Fruit fly (Drosophila melanogaster) whole organism, embryonic: ENCODE results near the gene CG9483.

Source experiments
- Ada2b ChIP-seq: fragments of 200-800 bp; sonication (Bioruptor generic); IDR thresholded peaks from 2 replicates; pipeline ENCODE4 v1.3.6; 2022; ENCODE audit warnings: missing biosample characterization, missing genetic modification characterization
- Adf1 ChIP-seq: fragments of 200-800 bp; sonication (Bioruptor generic); IDR thresholded peaks from 2 replicates; pipeline ENCODE4 v1.3.6; 2022; ENCODE audit warnings: missing biosample characterization, missing genetic modification characterization
- BtbVII ChIP-seq: fragments of 200-800 bp; sonication (Bioruptor generic); optimal IDR thresholded peaks from 3 replicates; lab custom pipeline; 2017; ENCODE audit warnings: missing biosample characterization, mild to moderate bottlenecking, missing genetic modification characterization
- CG10543 ChIP-seq: fragments of 200-800 bp; sonication (Bioruptor generic); optimal IDR thresholded peaks from 3 replicates; lab custom pipeline; 2017; ENCODE audit warnings: missing biosample characterization, mild to moderate bottlenecking, missing genetic modification characterization, moderate library complexity
- CG10959 ChIP-seq: fragments of 200-800 bp; sonication (Bioruptor generic); IDR thresholded peaks from 2 replicates; pipeline ENCODE4 v1.3.6; 2022; ENCODE audit warnings: missing biosample characterization, missing genetic modification characterization
- CG12155 ChIP-seq: fragments of 200-800 bp; sonication (Bioruptor generic); optimal IDR thresholded peaks from 3 replicates; lab custom pipeline; 2016; ENCODE audit warnings: missing biosample characterization, missing genetic modification characterization
- CG1603 ChIP-seq: fragments of 200-800 bp; sonication (Bioruptor generic); optimal IDR thresholded peaks from 2 replicates; lab custom pipeline; 2019; ENCODE audit warnings: missing biosample characterization, mild to moderate bottlenecking, missing genetic modification characterization, moderate library complexity
- CG17361 ChIP-seq: fragments of 200-800 bp; sonication (Bioruptor generic); IDR thresholded peaks from 3 replicates; pipeline ENCODE4 v1.3.6; 2022; ENCODE audit warnings: missing biosample characterization, missing genetic modification characterization
- CG17568 ChIP-seq: fragments of 200-800 bp; sonication (Bioruptor generic); optimal IDR thresholded peaks from 2 replicates; lab custom pipeline; 2018; ENCODE audit warnings: missing biosample characterization, mild to moderate bottlenecking, missing genetic modification characterization, moderate library complexity
- CG17829 ChIP-seq: fragments of 200-800 bp; optimal IDR thresholded peaks from 2 replicates; lab custom pipeline; 2019; ENCODE audit warnings: missing biosample characterization, mild to moderate bottlenecking, missing genetic modification characterization, moderate library complexity
- CG18764 ChIP-seq: fragments of 200-800 bp; sonication (Bioruptor generic); optimal IDR thresholded peaks from 3 replicates; lab custom pipeline; 2016; ENCODE audit warnings: missing biosample characterization, missing genetic modification characterization
- CG2116 ChIP-seq: fragments of 200-800 bp; sonication (Bioruptor generic); optimal IDR thresholded peaks from 3 replicates; lab custom pipeline; 2018; ENCODE audit warnings: missing biosample characterization, mild to moderate bottlenecking, missing genetic modification characterization
- CG2889 ChIP-seq: fragments of 200-800 bp; sonication (Bioruptor generic); IDR thresholded peaks from 3 replicates; pipeline ENCODE4 v1.3.6; 2022; ENCODE audit warnings: missing biosample characterization, missing genetic modification characterization
- CG30431 ChIP-seq: fragments of 200-800 bp; sonication (Bioruptor generic); optimal IDR thresholded peaks from 2 replicates; lab custom pipeline; 2017; ENCODE audit warnings: missing biosample characterization, missing genetic modification characterization
- CG43689 ChIP-seq: fragments of 200-800 bp; sonication (Bioruptor generic); IDR thresholded peaks from 2 replicates; pipeline ENCODE4 v1.3.6; 2022; ENCODE audit warnings: missing biosample characterization, missing genetic modification characterization
- CG4617 ChIP-seq: fragments of 200-800 bp; sonication (Bioruptor generic); optimal IDR thresholded peaks from 3 replicates; lab custom pipeline; 2016; ENCODE audit warnings: missing biosample characterization, missing genetic modification characterization, borderline replicate concordance
- CG7271 ChIP-seq: fragments of 200-800 bp; sonication (Bioruptor generic); optimal IDR thresholded peaks from 2 replicates; lab custom pipeline; 2018; ENCODE audit warnings: missing biosample characterization, mild to moderate bottlenecking, missing genetic modification characterization, moderate library complexity
- CG8089 ChIP-seq: fragments of 200-800 bp; sonication (Bioruptor generic); optimal IDR thresholded peaks from 3 replicates; lab custom pipeline; 2016; ENCODE audit warnings: missing biosample characterization, missing genetic modification characterization
- CG8388 ChIP-seq: fragments of 200-800 bp; sonication (Bioruptor generic); optimal IDR thresholded peaks from 2 replicates; lab custom pipeline; 2019; ENCODE audit warnings: missing biosample characterization, mild to moderate bottlenecking, missing genetic modification characterization, moderate library complexity
- CG9817 ChIP-seq: fragments of 200-800 bp; sonication (Bioruptor generic); optimal IDR thresholded peaks from 2 replicates; lab custom pipeline; 2018; ENCODE audit warnings: missing biosample characterization, mild to moderate bottlenecking, missing genetic modification characterization, moderate library complexity
- CG9932 ChIP-seq: fragments of 200-800 bp; sonication (Bioruptor generic); IDR thresholded peaks from 2 replicates; pipeline ENCODE4 v1.3.6; 2022; ENCODE audit warnings: missing biosample characterization, missing genetic modification characterization
- CkIIα-i1 ChIP-seq: fragments of 200-800 bp; sonication (Bioruptor generic); IDR thresholded peaks from 2 replicates; pipeline ENCODE4 v1.3.6; 2022; ENCODE audit warnings: missing biosample characterization, missing genetic modification characterization
- Dad ChIP-seq: fragments of 200-800 bp; sonication (Bioruptor generic); optimal IDR thresholded peaks from 3 replicates; lab custom pipeline; 2016; ENCODE audit warnings: missing biosample characterization, missing genetic modification characterization
- Deaf1 ChIP-seq: fragments of 200-800 bp; optimal IDR thresholded peaks from 3 replicates; lab custom pipeline; 2019; ENCODE audit warnings: missing biosample characterization, mild to moderate bottlenecking, missing genetic modification characterization, moderate library complexity
- Dek ChIP-seq: fragments of 200-800 bp; sonication (Bioruptor generic); optimal IDR thresholded peaks from 3 replicates; lab custom pipeline; 2019; ENCODE audit warnings: missing biosample characterization, mild to moderate bottlenecking, missing genetic modification characterization, moderate library complexity
- Drgx ChIP-seq: fragments of 200-800 bp; sonication (Bioruptor generic); IDR thresholded peaks from 2 replicates; pipeline ENCODE4 v1.3.6; 2022; ENCODE audit warnings: missing biosample characterization, missing genetic modification characterization
- Hey ChIP-seq: fragments of 200-800 bp; sonication (Bioruptor generic); optimal IDR thresholded peaks from 3 replicates; lab custom pipeline; 2018; ENCODE audit warnings: missing biosample characterization, mild to moderate bottlenecking, missing genetic modification characterization
- Hmx ChIP-seq: fragments of 200-800 bp; sonication (Bioruptor generic); optimal IDR thresholded peaks from 2 replicates; lab custom pipeline; 2016; ENCODE audit warnings: missing biosample characterization, missing genetic modification characterization
- Scr ChIP-seq: fragments of 200-800 bp; sonication (Bioruptor generic); IDR thresholded peaks from 2 replicates; pipeline ENCODE4 v1.3.6; 2022; ENCODE audit warnings: missing biosample characterization, missing genetic modification characterization; ENCODE audit not compliant: partially characterized antibody
- Sox100B ChIP-seq: fragments of 200-800 bp; sonication (Bioruptor generic); optimal IDR thresholded peaks from 3 replicates; lab custom pipeline; 2018; ENCODE audit warnings: missing biosample characterization, mild to moderate bottlenecking, missing genetic modification characterization
- az2 ChIP-seq: fragments of 200-800 bp; sonication (Bioruptor generic); optimal IDR thresholded peaks from 3 replicates; lab custom pipeline; 2016; ENCODE audit warnings: missing biosample characterization, missing genetic modification characterization
- bbx ChIP-seq: fragments of 200-800 bp; sonication (Bioruptor generic); IDR thresholded peaks from 2 replicates; pipeline ENCODE4 v1.3.6; 2022; ENCODE audit warnings: missing biosample characterization, missing genetic modification characterization; ENCODE audit not compliant: partially characterized antibody
- bowl ChIP-seq: fragments of 200-800 bp; sonication (Bioruptor generic); IDR thresholded peaks from 2 replicates; pipeline ENCODE4 v1.3.6; 2022; ENCODE audit warnings: missing biosample characterization, missing genetic modification characterization
- br ChIP-seq: fragments of >200 bp; optimal IDR thresholded peaks from 2 replicates; lab custom pipeline; 2017
- cwo ChIP-seq: fragments of 200-800 bp; sonication (Bioruptor generic); optimal IDR thresholded peaks from 3 replicates; lab custom pipeline; 2017; ENCODE audit warnings: missing biosample characterization, missing genetic modification characterization, mild to moderate bottlenecking, moderate library complexity, missing genetic modification reagents
- dmrt11E ChIP-seq: fragments of 200-800 bp; sonication (Bioruptor generic); optimal IDR thresholded peaks from 3 replicates; lab custom pipeline; 2018; ENCODE audit warnings: missing biosample characterization, mild to moderate bottlenecking, missing genetic modification characterization, moderate library complexity
- eve ChIP-seq, 2 experiments: fragments of >200 bp; optimal IDR thresholded peaks; 2 replicates each; lab custom pipeline; 2017; ENCODE audit warnings: missing biosample characterization in 2 of 2, missing genetic modification characterization in 2 of 2
- eyg ChIP-seq: fragments of 200-800 bp; sonication (Bioruptor generic); optimal IDR thresholded peaks from 3 replicates; lab custom pipeline; 2016; ENCODE audit warnings: missing biosample characterization, missing genetic modification characterization
- fd3F ChIP-seq: fragments of 200-800 bp; sonication (Bioruptor generic); optimal IDR thresholded peaks from 2 replicates; lab custom pipeline; 2018; ENCODE audit warnings: missing biosample characterization, mild to moderate bottlenecking, missing genetic modification characterization, moderate library complexity
- lov ChIP-seq, 2 experiments: fragments of 200-800 bp in 1 of 2; fragments of >200 bp in 1 of 2; sonication (Bioruptor generic) in 1 of 2; IDR thresholded peaks in 1 of 2; optimal IDR thresholded peaks in 1 of 2; 2 replicates in 1 of 2; 3 replicates in 1 of 2; pipeline versions ENCODE4 v1.3.6 to Lab custom; 2017 to 2022; ENCODE audit warnings: missing biosample characterization in 1 of 2, missing genetic modification characterization in 1 of 2
- mam ChIP-seq: fragments of 200-800 bp; sonication (Bioruptor generic); optimal IDR thresholded peaks from 3 replicates; lab custom pipeline; 2016; ENCODE audit warnings: missing biosample characterization, missing genetic modification characterization
- mirr ChIP-seq: fragments of 200-800 bp; sonication (Bioruptor generic); optimal IDR thresholded peaks from 3 replicates; lab custom pipeline; 2018; ENCODE audit warnings: missing biosample characterization, mild to moderate bottlenecking, missing genetic modification characterization
- nom ChIP-seq: fragments of 200-800 bp; sonication (Bioruptor generic); optimal IDR thresholded peaks from 2 replicates; lab custom pipeline; 2017; ENCODE audit warnings: missing biosample characterization, missing genetic modification characterization, mild to moderate bottlenecking, moderate library complexity, missing genetic modification reagents
- salm ChIP-seq: fragments of 200-800 bp; sonication (Bioruptor generic); optimal IDR thresholded peaks from 2 replicates; lab custom pipeline; 2018; ENCODE audit warnings: missing biosample characterization, mild to moderate bottlenecking, missing genetic modification characterization
- schlank ChIP-seq: fragments of 200-800 bp; sonication (Bioruptor generic); optimal IDR thresholded peaks from 2 replicates; lab custom pipeline; 2018; ENCODE audit warnings: missing biosample characterization, mild to moderate bottlenecking, missing genetic modification characterization
- shn ChIP-seq: fragments of 200-800 bp; sonication (Bioruptor generic); optimal IDR thresholded peaks from 3 replicates; lab custom pipeline; 2016; ENCODE audit warnings: missing biosample characterization, missing genetic modification characterization
- slbo ChIP-seq: fragments of 200-800 bp; sonication (Bioruptor generic); IDR thresholded peaks from 2 replicates; pipeline ENCODE4 v1.3.6; 2022; ENCODE audit warnings: missing biosample characterization, missing genetic modification characterization
- sug ChIP-seq: fragments of 200-800 bp; optimal IDR thresholded peaks from 2 replicates; lab custom pipeline; 2019; ENCODE audit warnings: missing biosample characterization, mild to moderate bottlenecking, missing genetic modification characterization, moderate library complexity
- tna ChIP-seq: fragments of 200-800 bp; sonication (Bioruptor generic); IDR thresholded peaks from 2 replicates; pipeline ENCODE4 v1.3.6; 2022; ENCODE audit warnings: missing biosample characterization, missing genetic modification characterization; ENCODE audit not compliant: partially characterized antibody
- ttk ChIP-seq: fragments of 200-800 bp; sonication (Bioruptor generic); IDR thresholded peaks from 2 replicates; pipeline ENCODE4 v2.1.2; 2022; ENCODE audit warnings: missing biosample characterization, missing genetic modification characterization
- zf30C ChIP-seq: fragments of 200-800 bp; sonication (Bioruptor generic); optimal IDR thresholded peaks from 3 replicates; lab custom pipeline; 2018; ENCODE audit warnings: missing biosample characterization, mild to moderate bottlenecking, missing genetic modification characterization

Gene CG9483

dm6 chr2L:8894224-8894623, 27.7 kb downstream of the CG9483 start (continued):
- no peak for TF ChIP-seq bowl (GFP tag; lab: Robert Waterston, UW)
- peak; percentile 34 for TF ChIP-seq schlank (tag; lab: Kevin White, UChicago)
- TF ChIP-seq CG30431 (GFP tag; lab: Kevin White, UChicago): no peak
- TF ChIP-seq CG10959 (GFP tag; lab: Robert Waterston, UW): 0 out of 2 replicates have a peak, but pooled peaks have one; percentile 31
- peak; percentile 21 for TF ChIP-seq CG12155
- TF ChIP-seq slbo: no peak; the same call in 1 of the 2 replicates
- no peak for TF ChIP-seq Sox100B
- no peak for TF ChIP-seq ttk (GFP tag; lab: Robert Waterston, UW)
- no peak for TF ChIP-seq CG7271 (tag; lab: Kevin White, UChicago)
- TF ChIP-seq CG4617 (GFP tag; lab: Kevin White, UChicago): no peak
- no peak for TF ChIP-seq CG43689 (GFP tag; lab: Robert Waterston, UW)
- TF ChIP-seq CG8089 (GFP tag; lab: Kevin White, UChicago): no peak
- TF ChIP-seq bbx (GFP tag; lab: Robert Waterston, UW): no peak
- TF ChIP-seq shn (GFP tag; lab: Kevin White, UChicago): no peak
- peak; percentile 30 for TF ChIP-seq fd3F
- TF ChIP-seq Dek: peak; percentile 21
- TF ChIP-seq CG9932 (GFP tag; lab: Robert Waterston, UW): peak; percentile 86
- TF ChIP-seq az2 (GFP tag; lab: Kevin White, UChicago): no peak
- TF ChIP-seq Ada2b (GFP tag; lab: Robert Waterston, UW): peak; percentile 56; the same call in 1 of the 2 replicates
- TF ChIP-seq CG2116: no peak
- TF ChIP-seq salm: no peak
- no peak for TF ChIP-seq eve (GFP tag; optimal IDR thresholded peaks at IDR 0.05; lab: Kevin White, UChicago)
- TF ChIP-seq nom (GFP tag; lab: Kevin White, UChicago): no peak
- TF ChIP-seq eyg (GFP tag; lab: Kevin White, UChicago): no peak
- no peak for TF ChIP-seq CG18764
- TF ChIP-seq br (lab: Kevin White, UChicago): no peak
- TF ChIP-seq dmrt11E: no peak
- no peak for TF ChIP-seq Drgx (GFP tag; lab: Robert Waterston, UW)
- TF ChIP-seq Scr (GFP tag; lab: Robert Waterston, UW): no peak
- TF ChIP-seq cwo (GFP tag; lab: Kevin White, UChicago): peak; percentile 10
- no peak for TF ChIP-seq CG17829
- no peak for TF ChIP-seq CG8388 (GFP tag; lab: Kevin White, UChicago)
- peak; percentile 38 for TF ChIP-seq sug (tag; lab: Kevin White, UChicago)
- no peak for TF ChIP-seq CG10543 (GFP tag; lab: Kevin White, UChicago)
- no peak for TF ChIP-seq lov (optimal IDR thresholded peaks at IDR 0.05; lab: Kevin White, UChicago)
- TF ChIP-seq lov (GFP tag; IDR thresholded peaks at IDR 0.05; lab: Robert Waterston, UW): no peak
- no peak for TF ChIP-seq zf30C (GFP tag; lab: Kevin White, UChicago)
- TF ChIP-seq Deaf1: no peak
- TF ChIP-seq CG17361 (GFP tag; lab: Robert Waterston, UW): 0 out of 3 replicates have a peak, but pooled peaks have one; percentile 33
- TF ChIP-seq Adf1: no peak
- TF ChIP-seq BtbVII: peak; percentile 28
- TF ChIP-seq CG2889 (GFP tag; lab: Robert Waterston, UW): no peak
- TF ChIP-seq CG17568: no peak
- no peak for TF ChIP-seq Dad (GFP tag; lab: Kevin White, UChicago)
- TF ChIP-seq mirr (GFP tag; lab: Kevin White, UChicago): peak; percentile 50
- no peak for TF ChIP-seq Hey (tag; lab: Kevin White, UChicago)
- TF ChIP-seq CG9817 (tag; lab: Kevin White, UChicago): peak; percentile 42
- TF ChIP-seq tna (GFP tag; lab: Robert Waterston, UW): no peak
- TF ChIP-seq CkIIα-i1 (GFP tag; lab: Robert Waterston, UW): no peak
- TF ChIP-seq CG1603 (tag; lab: Kevin White, UChicago): peak; percentile 11
- peak; percentile 59 for TF ChIP-seq mam (GFP tag; lab: Kevin White, UChicago)
- TF ChIP-seq Hmx: no peak
